Fruit fly (Drosophila melanogaster) whole organism, embryonic: Measurements from ENCODE around the gene veli.

Source experiments
- Ada2b ChIP-seq: fragments of 200-800 bp; sonication (Bioruptor generic); IDR thresholded peaks from 2 replicates; pipeline ENCODE4 v1.3.6; 2022; ENCODE audit warnings: missing biosample characterization, missing genetic modification characterization
- Adf1 ChIP-seq: fragments of 200-800 bp; sonication (Bioruptor generic); IDR thresholded peaks from 2 replicates; pipeline ENCODE4 v1.3.6; 2022; ENCODE audit warnings: missing biosample characterization, missing genetic modification characterization
- Atf3 ChIP-seq: fragments of 200-800 bp; sonication (Bioruptor generic); optimal IDR thresholded peaks from 3 replicates; lab custom pipeline; 2016; ENCODE audit warnings: missing biosample characterization, missing genetic modification characterization
- CG1024 ChIP-seq: fragments of 200-800 bp; sonication (Bioruptor generic); IDR thresholded peaks from 2 replicates; pipeline ENCODE4 v1.3.6; 2022; ENCODE audit warnings: missing biosample characterization, missing genetic modification characterization
- CG10267 ChIP-seq: fragments of 200-800 bp; sonication (Bioruptor generic); optimal IDR thresholded peaks from 2 replicates; lab custom pipeline; 2018; ENCODE audit warnings: missing biosample characterization, mild to moderate bottlenecking, missing genetic modification characterization, moderate library complexity
- CG11560 ChIP-seq: fragments of 200-800 bp; sonication (Bioruptor generic); IDR thresholded peaks from 3 replicates; pipeline ENCODE4 v1.3.6; 2022; ENCODE audit warnings: missing biosample characterization, missing genetic modification characterization
- CG1233 ChIP-seq: fragments of 200-800 bp; sonication (Bioruptor generic); optimal IDR thresholded peaks from 4 replicates; lab custom pipeline; 2018; ENCODE audit warnings: missing biosample characterization, mild to moderate bottlenecking, missing genetic modification characterization
- CG12391 ChIP-seq: fragments of 200-800 bp; sonication (Bioruptor generic); optimal IDR thresholded peaks from 3 replicates; lab custom pipeline; 2018; ENCODE audit warnings: missing biosample characterization, mild to moderate bottlenecking, missing genetic modification characterization, moderate library complexity
- CG12769 ChIP-seq: fragments of 200-800 bp; sonication (Bioruptor generic); optimal IDR thresholded peaks from 2 replicates; lab custom pipeline; 2019; ENCODE audit warnings: missing biosample characterization, mild to moderate bottlenecking, missing genetic modification characterization, moderate library complexity
- CG13123 ChIP-seq: fragments of 200-800 bp; sonication (Bioruptor generic); optimal IDR thresholded peaks from 2 replicates; lab custom pipeline; 2016; ENCODE audit warnings: missing biosample characterization, missing genetic modification characterization
- CG13624 ChIP-seq: fragments of 200-800 bp; sonication (Bioruptor generic); optimal IDR thresholded peaks from 2 replicates; lab custom pipeline; 2016; ENCODE audit warnings: missing biosample characterization, missing genetic modification characterization
- CG16779 ChIP-seq: fragments of 200-800 bp; sonication (Bioruptor generic); IDR thresholded peaks from 2 replicates; pipeline ENCODE4 v1.3.6; 2022; ENCODE audit warnings: missing biosample characterization, missing genetic modification characterization
- CG2202 ChIP-seq: fragments of 200-800 bp; sonication (Bioruptor generic); optimal IDR thresholded peaks from 2 replicates; lab custom pipeline; 2018; ENCODE audit warnings: missing biosample characterization, mild to moderate bottlenecking, missing genetic modification characterization
- CG2889 ChIP-seq: fragments of 200-800 bp; sonication (Bioruptor generic); IDR thresholded peaks from 3 replicates; pipeline ENCODE4 v1.3.6; 2022; ENCODE audit warnings: missing biosample characterization, missing genetic modification characterization
- CG30403 ChIP-seq: fragments of 200-800 bp; sonication (Bioruptor generic); optimal IDR thresholded peaks from 3 replicates; lab custom pipeline; 2016; ENCODE audit warnings: missing biosample characterization, missing genetic modification characterization
- CG31365 ChIP-seq: fragments of 200-800 bp; sonication (Bioruptor generic); optimal IDR thresholded peaks from 2 replicates; lab custom pipeline; 2018; ENCODE audit warnings: missing biosample characterization, mild to moderate bottlenecking, missing genetic modification characterization
- CG4282 ChIP-seq: fragments of 200-800 bp; sonication (Bioruptor generic); optimal IDR thresholded peaks from 2 replicates; lab custom pipeline; 2016; ENCODE audit warnings: missing biosample characterization, missing genetic modification characterization
- CG4404 ChIP-seq: fragments of 200-800 bp; sonication (Bioruptor generic); IDR thresholded peaks from 2 replicates; pipeline ENCODE4 v1.3.6; 2022; ENCODE audit warnings: missing biosample characterization, missing genetic modification characterization
- CG4854 ChIP-seq: fragments of 200-800 bp; sonication (Bioruptor generic); optimal IDR thresholded peaks from 2 replicates; lab custom pipeline; 2016; ENCODE audit warnings: missing biosample characterization, missing genetic modification characterization, inconsistent platforms
- CG5245 ChIP-seq: fragments of 200-800 bp; sonication (Bioruptor generic); optimal IDR thresholded peaks from 3 replicates; lab custom pipeline; 2016; ENCODE audit warnings: missing biosample characterization, missing genetic modification characterization
- CG7372 ChIP-seq: fragments of 200-800 bp; sonication (Bioruptor generic); IDR thresholded peaks from 2 replicates; pipeline ENCODE4 v1.3.6; 2022; ENCODE audit warnings: missing biosample characterization, missing genetic modification characterization
- CG9437 ChIP-seq: fragments of 200-800 bp; sonication (Bioruptor generic); optimal IDR thresholded peaks from 2 replicates; lab custom pipeline; 2018; ENCODE audit warnings: missing biosample characterization, mild to moderate bottlenecking, missing genetic modification characterization
- CG9876 ChIP-seq: fragments of 200-800 bp; sonication (Bioruptor generic); optimal IDR thresholded peaks from 2 replicates; lab custom pipeline; 2016; ENCODE audit warnings: missing biosample characterization, missing genetic modification characterization
- Dip2 ChIP-seq: fragments of 200-800 bp; sonication (Bioruptor generic); IDR thresholded peaks from 2 replicates; pipeline ENCODE4 v1.3.6; 2022; ENCODE audit warnings: missing biosample characterization, missing genetic modification characterization
- Drgx ChIP-seq: fragments of 200-800 bp; sonication (Bioruptor generic); IDR thresholded peaks from 2 replicates; pipeline ENCODE4 v1.3.6; 2022; ENCODE audit warnings: missing biosample characterization, missing genetic modification characterization
- Ets97D ChIP-seq: fragments of 200-800 bp; sonication (Bioruptor generic); optimal IDR thresholded peaks from 3 replicates; lab custom pipeline; 2016; ENCODE audit warnings: missing biosample characterization, missing genetic modification characterization
- Hr78 ChIP-seq, 2 experiments: fragments of 200-800 bp in 1 of 2; fragments of >200 bp in 1 of 2; sonication (Bioruptor generic) in 1 of 2; optimal IDR thresholded peaks; 2 replicates each; lab custom pipeline; 2017 to 2019; ENCODE audit warnings: missing biosample characterization in 2 of 2, missing genetic modification characterization in 2 of 2, mild to moderate bottlenecking in 1 of 2, moderate library complexity in 1 of 2
- Jarid2 ChIP-seq: fragments of 200-800 bp; sonication (Bioruptor generic); optimal IDR thresholded peaks from 3 replicates; lab custom pipeline; 2017; ENCODE audit warnings: mild to moderate bottlenecking, missing biosample characterization, missing genetic modification reagents, missing genetic modification characterization
- Max ChIP-seq: fragments of 200-800 bp; sonication (Bioruptor generic); optimal IDR thresholded peaks from 2 replicates; lab custom pipeline; 2016; ENCODE audit warnings: missing biosample characterization, mild to moderate bottlenecking, missing genetic modification characterization
- Meics ChIP-seq: fragments of 200-800 bp; sonication (Bioruptor generic); optimal IDR thresholded peaks from 2 replicates; lab custom pipeline; 2017; ENCODE audit warnings: missing biosample characterization, mild to moderate bottlenecking, missing genetic modification characterization
- NC2α ChIP-seq: fragments of 200-800 bp; sonication (Bioruptor generic); optimal IDR thresholded peaks from 2 replicates; lab custom pipeline; 2016; ENCODE audit warnings: missing biosample characterization, missing genetic modification characterization
- ash1 ChIP-seq: fragments of 200-800 bp; sonication (Bioruptor generic); optimal IDR thresholded peaks from 2 replicates; lab custom pipeline; 2018; ENCODE audit warnings: missing biosample characterization, mild to moderate bottlenecking, missing genetic modification characterization
- bab2 ChIP-seq: fragments of 200-800 bp; sonication (Bioruptor generic); optimal IDR thresholded peaks from 2 replicates; lab custom pipeline; 2016; ENCODE audit warnings: missing biosample characterization, missing genetic modification characterization
- bcd ChIP-seq: fragments of 200-800 bp; sonication (Bioruptor generic); optimal IDR thresholded peaks from 2 replicates; lab custom pipeline; 2017; ENCODE audit warnings: missing biosample characterization, mild to moderate bottlenecking, missing genetic modification characterization
- crol ChIP-seq: fragments of 200-800 bp; sonication (Bioruptor generic); IDR thresholded peaks from 2 replicates; pipeline ENCODE4 v1.3.6; 2022; ENCODE audit warnings: missing biosample characterization, missing genetic modification characterization
- dmrt11E ChIP-seq: fragments of 200-800 bp; sonication (Bioruptor generic); optimal IDR thresholded peaks from 3 replicates; lab custom pipeline; 2018; ENCODE audit warnings: missing biosample characterization, mild to moderate bottlenecking, missing genetic modification characterization, moderate library complexity
- dmrt99B ChIP-seq: fragments of 200-800 bp; sonication (Bioruptor generic); optimal IDR thresholded peaks from 2 replicates; lab custom pipeline; 2018; ENCODE audit warnings: missing biosample characterization, mild to moderate bottlenecking, missing genetic modification characterization, moderate library complexity
- dpn ChIP-seq, 2 experiments: fragments of 200-800 bp; sonication (Bioruptor generic); optimal IDR thresholded peaks; 3 replicates each; lab custom pipeline; 2016; ENCODE audit warnings: missing biosample characterization in 2 of 2, missing genetic modification characterization in 2 of 2
- esg ChIP-seq: fragments of 200-800 bp; sonication (Bioruptor generic); conservative IDR thresholded peaks from 2 replicates; pipeline ENCODE4 v1.3.6; 2022; ENCODE audit warnings: missing biosample characterization, missing genetic modification characterization
- eyg ChIP-seq: fragments of 200-800 bp; sonication (Bioruptor generic); optimal IDR thresholded peaks from 3 replicates; lab custom pipeline; 2016; ENCODE audit warnings: missing biosample characterization, missing genetic modification characterization
- fd64A ChIP-seq: fragments of 200-800 bp; sonication (Bioruptor generic); optimal IDR thresholded peaks from 3 replicates; lab custom pipeline; 2018; ENCODE audit warnings: missing biosample characterization, mild to moderate bottlenecking, missing genetic modification characterization
- ftz-f1 ChIP-seq: fragments of 200-800 bp; sonication (Bioruptor generic); optimal IDR thresholded peaks from 2 replicates; lab custom pipeline; 2016; ENCODE audit warnings: missing biosample characterization, missing genetic modification characterization
- gem ChIP-seq: fragments of 200-800 bp; sonication (Bioruptor generic); optimal IDR thresholded peaks from 2 replicates; lab custom pipeline; 2019; ENCODE audit warnings: missing biosample characterization, mild to moderate bottlenecking, missing genetic modification characterization, moderate library complexity
- grn ChIP-seq: fragments of 200-800 bp; sonication (Bioruptor generic); optimal IDR thresholded peaks from 3 replicates; lab custom pipeline; 2017; ENCODE audit warnings: missing biosample characterization, missing genetic modification characterization
- jigr1 ChIP-seq: fragments of 200-800 bp; sonication (Bioruptor generic); IDR thresholded peaks from 3 replicates; pipeline ENCODE4 v1.3.6; 2022; ENCODE audit warnings: missing biosample characterization, missing genetic modification characterization
- nmo ChIP-seq: fragments of 200-800 bp; sonication (Bioruptor generic); optimal IDR thresholded peaks from 2 replicates; lab custom pipeline; 2018; ENCODE audit warnings: missing biosample characterization, mild to moderate bottlenecking, missing genetic modification characterization, moderate library complexity
- scrt ChIP-seq: fragments of 200-800 bp; sonication (Bioruptor generic); optimal IDR thresholded peaks from 2 replicates; lab custom pipeline; 2018; ENCODE audit warnings: missing biosample characterization, mild to moderate bottlenecking, missing genetic modification characterization, moderate library complexity
- sob ChIP-seq: fragments of 200-800 bp; sonication (Bioruptor generic); IDR thresholded peaks from 2 replicates; pipeline ENCODE4 v1.3.6; 2022; ENCODE audit warnings: missing biosample characterization, missing genetic modification characterization
- stwl ChIP-seq: fragments of 200-800 bp; sonication (Bioruptor generic); optimal IDR thresholded peaks from 3 replicates; lab custom pipeline; 2018; ENCODE audit warnings: missing biosample characterization, mild to moderate bottlenecking, missing genetic modification characterization, moderate library complexity
- tna ChIP-seq: fragments of 200-800 bp; sonication (Bioruptor generic); IDR thresholded peaks from 2 replicates; pipeline ENCODE4 v1.3.6; 2022; ENCODE audit warnings: missing biosample characterization, missing genetic modification characterization; ENCODE audit not compliant: partially characterized antibody
- yki ChIP-seq: fragments of >200 bp; optimal IDR thresholded peaks from 3 replicates; lab custom pipeline; 2018
- zfh2 ChIP-seq: fragments of 200-800 bp; sonication (Bioruptor generic); optimal IDR thresholded peaks from 2 replicates; lab custom pipeline; 2016; ENCODE audit warnings: missing biosample characterization, missing genetic modification characterization

The veli gene

DNA sequence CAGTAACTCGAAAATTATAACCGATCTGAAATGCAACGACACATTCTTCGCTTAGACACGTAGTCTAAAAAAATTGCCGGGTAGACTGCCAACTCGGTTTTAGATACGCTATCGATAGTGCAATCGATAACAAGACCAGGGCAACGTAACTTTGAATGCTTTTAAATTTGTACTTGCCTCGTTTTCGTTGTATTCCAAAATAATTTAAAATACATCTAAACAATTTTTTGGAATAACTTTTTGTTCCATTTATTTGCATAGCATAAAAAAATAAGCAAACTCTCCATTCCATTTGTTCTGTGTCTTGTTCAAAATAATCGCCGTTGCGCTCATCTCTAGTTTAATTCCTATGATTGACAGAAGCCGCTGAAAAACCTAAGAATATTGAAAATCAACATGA, 4.2 kb upstream of the veli start, which contains the start of the genes Stt3B and CG11839 (continued):
- TF ChIP-seq CG2202 (tag; lab: Kevin White, UChicago), result peak; percentile 37
- TF ChIP-seq Drgx (GFP tag; lab: Robert Waterston, UW), result no peak
- TF ChIP-seq CG4282 (GFP tag; lab: Kevin White, UChicago), result peak; percentile 67
- no peak for TF ChIP-seq CG12769 (tag; lab: Kevin White, UChicago)
- TF ChIP-seq CG13123, result no peak
- TF ChIP-seq Meics (GFP tag; lab: Kevin White, UChicago), result no peak
- peak; percentile 53 for TF ChIP-seq dmrt11E (tag; lab: Kevin White, UChicago)
- TF ChIP-seq CG4404, result no peak; the same call in none of the 2 replicates
- peak; percentile 25 for TF ChIP-seq ftz-f1
- peak; percentile 80 for TF ChIP-seq stwl (tag; lab: Kevin White, UChicago)
- TF ChIP-seq zfh2, result peak; percentile 92
- TF ChIP-seq bcd (GFP tag; lab: Kevin White, UChicago), result no peak
- TF ChIP-seq CG5245 (GFP tag; lab: Kevin White, UChicago), result peak; percentile 42
- peak; percentile 17; the same call in 1 of the 3 replicates for TF ChIP-seq CG2889 (GFP tag; lab: Robert Waterston, UW)
- TF ChIP-seq Jarid2, result no peak
- peak; percentile 85; the same call in 1 of the 2 replicates for TF ChIP-seq sob (GFP tag; lab: Robert Waterston, UW)
- peak; percentile 77 for TF ChIP-seq CG10267
- TF ChIP-seq dpn (GFP tag; optimal IDR thresholded peaks at IDR 0.05; lab: Kevin White, UChicago), result peak; percentile 80 to 82
- TF ChIP-seq bab2 (GFP tag; lab: Kevin White, UChicago), result peak; percentile 72
- peak; percentile 45 for TF ChIP-seq Atf3 (GFP tag; lab: Kevin White, UChicago)
- no peak for TF ChIP-seq NC2α
- TF ChIP-seq ash1 (GFP tag; lab: Kevin White, UChicago), result no peak
- TF ChIP-seq fd64A (GFP tag; lab: Kevin White, UChicago), result no peak
- TF ChIP-seq CG30403 (GFP tag; lab: Kevin White, UChicago), result peak; percentile 88
- TF ChIP-seq Hr78 (GFP tag; optimal IDR thresholded peaks at IDR 0.05; lab: Kevin White, UChicago), result no peak
- peak; percentile 88 for TF ChIP-seq nmo (GFP tag; lab: Kevin White, UChicago)
- TF ChIP-seq grn (GFP tag; lab: Kevin White, UChicago), result no peak
- TF ChIP-seq Max (GFP tag; lab: Kevin White, UChicago), result peak; percentile 77
- TF ChIP-seq yki (lab: Kevin White, UChicago), result no peak
- peak; percentile 84 for TF ChIP-seq CG13624
- TF ChIP-seq crol, result no peak
- TF ChIP-seq Adf1, result no peak
- no peak for TF ChIP-seq CG31365 (tag; lab: Kevin White, UChicago)
- TF ChIP-seq CG16779 (GFP tag; lab: Robert Waterston, UW), result no peak
- no peak for TF ChIP-seq jigr1
- peak; percentile 76; the same call in 1 of the 2 replicates for TF ChIP-seq tna (GFP tag; lab: Robert Waterston, UW)
- TF ChIP-seq scrt, result no peak
- TF ChIP-seq CG1024 (GFP tag; lab: Robert Waterston, UW), result no peak
- TF ChIP-seq eyg, result no peak
- 0 out of 2 replicates have a peak, but pooled peaks have one; percentile 23 for TF ChIP-seq esg (GFP tag; lab: Robert Waterston, UW)
- TF ChIP-seq CG12391 (tag; lab: Kevin White, UChicago), result peak; percentile 84
- peak; percentile 21 for TF ChIP-seq CG1233 (GFP tag; lab: Kevin White, UChicago)
- no peak for TF ChIP-seq dmrt99B (tag; lab: Kevin White, UChicago)
- TF ChIP-seq CG4854 (GFP tag; lab: Kevin White, UChicago), result peak; percentile 59
- TF ChIP-seq CG9876, result peak; percentile 71
- TF ChIP-seq Dip2 (GFP tag; lab: Robert Waterston, UW), result no peak
- no peak for TF ChIP-seq CG11560 (tag; lab: Robert Waterston, UW)
- peak; percentile 71 for TF ChIP-seq CG9437 (GFP tag; lab: Kevin White, UChicago)
- no peak for TF ChIP-seq gem (tag; lab: Kevin White, UChicago)
- peak; percentile 90 for TF ChIP-seq Ets97D (GFP tag; lab: Kevin White, UChicago)
- peak; percentile 70 for TF ChIP-seq CG7372 (GFP tag; lab: Robert Waterston, UW)
- peak; percentile 58 for TF ChIP-seq Ada2b (GFP tag; lab: Robert Waterston, UW)
